Worm (Caenorhabditis elegans): Measurements from ENCODE around the gene B0393.7.

DNA sequence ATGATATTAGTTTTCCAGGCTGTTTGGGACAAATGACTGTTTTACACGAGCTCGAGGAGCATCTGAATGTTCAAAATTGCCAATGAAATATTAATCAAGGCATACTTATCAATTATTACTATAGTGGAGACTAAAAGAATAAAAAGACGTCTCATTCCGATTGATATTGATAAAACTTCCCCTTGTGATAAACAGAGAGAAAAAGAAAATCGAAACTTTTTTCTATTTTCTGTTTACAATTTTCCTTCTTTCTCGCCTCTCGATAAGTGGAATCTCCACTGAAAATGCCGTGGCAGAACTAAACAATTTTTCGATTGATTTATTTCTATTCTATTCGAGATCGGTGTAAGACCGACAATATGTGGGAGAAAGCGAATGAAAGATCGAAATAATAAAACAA is 2.0 kb upstream of the B0393.7 start, which contains the start of gene B0393.9:
- TF ChIP-seq die-1 (tag; optimal IDR thresholded peaks at IDR 0.05): no peak
- no peak for TF ChIP-seq ama-1 (optimal IDR thresholded peaks at IDR 0.05)
- TF ChIP-seq ama-1 (GFP tag; optimal IDR thresholded peaks at IDR 0.05): no peak
- TF ChIP-seq F23B12.7 (tag; optimal IDR thresholded peaks at IDR 0.05; ENCODE audit: insufficient read depth): no peak
- TF ChIP-seq madf-8 (GFP tag; conservative IDR thresholded peaks at IDR 0.05): no peak
- no peak for TF ChIP-seq mes-4 (tag; optimal IDR thresholded peaks at IDR 0.05)
- no peak for TF ChIP-seq lin-35 (GFP tag; optimal IDR thresholded peaks at IDR 0.05)
- no peak for TF ChIP-seq sdz-38 (tag; optimal IDR thresholded peaks at IDR 0.05)
- no peak for TF ChIP-seq F57C9.4 (tag; optimal IDR thresholded peaks at IDR 0.05)
- TF ChIP-seq snpc-4 (GFP tag; optimal IDR thresholded peaks at IDR 0.05): no peak
- TF ChIP-seq snpc-4 (tag; optimal IDR thresholded peaks at IDR 0.05): no peak
- no peak for TF ChIP-seq dox-1 (GFP tag; IDR thresholded peaks at IDR 0.05)
- no peak for TF ChIP-seq F22D6.2 (tag; optimal IDR thresholded peaks at IDR 0.05)
- no peak for TF ChIP-seq nhr-179 (tag; optimal IDR thresholded peaks at IDR 0.05)
- TF ChIP-seq B0336.3 (GFP tag; IDR thresholded peaks at IDR 0.05): no peak

All from whole organism, young adult.